Fruit fly (Drosophila melanogaster) whole organism, prepupa: ENCODE measurements around the gene Datp.
A peak's percentile ranks its signal among the peaks of the same experiment; 100 is the strongest.

ENCODE experiments used
- Blimp-1 ChIP-seq: fragments of 200-800 bp; sonication (Bioruptor generic); optimal IDR thresholded peaks from 3 replicates; lab custom pipeline; 2017; ENCODE audit warnings: missing biosample characterization, missing genetic modification characterization, mild to moderate bottlenecking, moderate library complexity, missing genetic modification reagents
- CG10669 ChIP-seq: fragments of 200-800 bp; sonication (Bioruptor generic); optimal IDR thresholded peaks from 3 replicates; lab custom pipeline; 2018; ENCODE audit warnings: missing biosample characterization, mild to moderate bottlenecking, missing genetic modification characterization, moderate library complexity
- CG11294 ChIP-seq: fragments of 200-800 bp; sonication (Bioruptor generic); IDR thresholded peaks from 2 replicates; pipeline ENCODE4 v1.3.6; 2022; ENCODE audit warnings: missing biosample characterization, missing genetic modification characterization
- CG11762 ChIP-seq: fragments of 200-800 bp; sonication (Bioruptor generic); optimal IDR thresholded peaks from 3 replicates; lab custom pipeline; 2016; ENCODE audit warnings: missing biosample characterization, missing genetic modification characterization; ENCODE audit not compliant: insufficient read depth
- CG16779 ChIP-seq: fragments of 200-800 bp; sonication (Bioruptor generic); optimal IDR thresholded peaks from 3 replicates; lab custom pipeline; 2017; ENCODE audit warnings: missing biosample characterization, mild to moderate bottlenecking, missing genetic modification characterization
- CG3032 ChIP-seq: fragments of 200-800 bp; optimal IDR thresholded peaks from 2 replicates; lab custom pipeline; 2019; ENCODE audit warnings: missing biosample characterization, mild to moderate bottlenecking, missing genetic modification characterization, moderate library complexity
- CG31627 ChIP-seq: fragments of 200-800 bp; sonication (Bioruptor generic); optimal IDR thresholded peaks from 3 replicates; lab custom pipeline; 2016; ENCODE audit warnings: missing biosample characterization, missing genetic modification characterization
- CG3919 ChIP-seq: fragments of 200-800 bp; sonication (Bioruptor generic); optimal IDR thresholded peaks from 3 replicates; lab custom pipeline; 2016; ENCODE audit warnings: missing biosample characterization, missing genetic modification characterization
- CG4318 ChIP-seq: fragments of 200-800 bp; sonication (Bioruptor generic); optimal IDR thresholded peaks from 3 replicates; lab custom pipeline; 2017; ENCODE audit warnings: missing biosample characterization, mild to moderate bottlenecking, missing genetic modification characterization
- CG6163 ChIP-seq: fragments of 200-800 bp; sonication (Bioruptor generic); IDR thresholded peaks from 3 replicates; pipeline ENCODE4 v1.3.6; 2022; ENCODE audit warnings: missing biosample characterization, missing genetic modification characterization
- CG6276 ChIP-seq: fragments of 200-800 bp; sonication (Bioruptor generic); optimal IDR thresholded peaks from 2 replicates; lab custom pipeline; 2017; ENCODE audit warnings: missing biosample characterization, mild to moderate bottlenecking, missing genetic modification characterization
- CG6792 ChIP-seq: fragments of 200-800 bp; sonication (Bioruptor generic); optimal IDR thresholded peaks from 3 replicates; lab custom pipeline; 2016; ENCODE audit warnings: missing biosample characterization, missing genetic modification characterization
- CG6808 ChIP-seq: fragments of 200-800 bp; sonication (Bioruptor generic); optimal IDR thresholded peaks from 3 replicates; lab custom pipeline; 2017; ENCODE audit warnings: missing biosample characterization, missing genetic modification characterization, mild to moderate bottlenecking, moderate library complexity, missing genetic modification reagents
- CG8119 ChIP-seq: fragments of 200-800 bp; sonication (Bioruptor generic); IDR thresholded peaks from 3 replicates; pipeline ENCODE4 v1.3.6; 2022; ENCODE audit warnings: missing biosample characterization, missing genetic modification characterization
- CG8319 ChIP-seq: fragments of 200-800 bp; sonication (Bioruptor generic); optimal IDR thresholded peaks from 3 replicates; lab custom pipeline; 2016; ENCODE audit warnings: missing biosample characterization, missing genetic modification characterization
- CG8632 ChIP-seq: fragments of 200-800 bp; sonication (Bioruptor generic); optimal IDR thresholded peaks from 3 replicates; lab custom pipeline; 2016; ENCODE audit warnings: missing biosample characterization, missing genetic modification characterization
- CG9139 ChIP-seq: fragments of 200-800 bp; sonication (Bioruptor generic); optimal IDR thresholded peaks from 3 replicates; lab custom pipeline; 2017; ENCODE audit warnings: missing biosample characterization, mild to moderate bottlenecking, missing genetic modification characterization
- Eip78C ChIP-seq: fragments of 200-800 bp; sonication (Bioruptor generic); peaks from one replicate; lab custom pipeline; 2016; ENCODE audit warnings: missing biosample characterization, missing genetic modification characterization
- Eip93F ChIP-seq: fragments of 200-800 bp; sonication (Bioruptor generic); optimal IDR thresholded peaks from 2 replicates; lab custom pipeline; 2016; ENCODE audit warnings: missing biosample characterization, mild to moderate bottlenecking, missing genetic modification characterization
- Ets96B ChIP-seq: fragments of 200-800 bp; optimal IDR thresholded peaks from 2 replicates; lab custom pipeline; 2019; ENCODE audit warnings: missing biosample characterization, mild to moderate bottlenecking, missing genetic modification characterization, moderate library complexity
- Gug ChIP-seq: fragments of 200-800 bp; sonication (Bioruptor generic); IDR thresholded peaks from 2 replicates; pipeline ENCODE4 v1.3.6; 2022; ENCODE audit warnings: missing biosample characterization, missing genetic modification characterization
- Hr4 ChIP-seq: fragments of 200-800 bp; sonication (Bioruptor generic); optimal IDR thresholded peaks from 3 replicates; lab custom pipeline; 2016; ENCODE audit warnings: missing biosample characterization, missing genetic modification characterization
- Met ChIP-seq: fragments of 200-800 bp; sonication (Bioruptor generic); optimal IDR thresholded peaks from 3 replicates; lab custom pipeline; 2016; ENCODE audit warnings: missing biosample characterization, missing genetic modification characterization
- Smox ChIP-seq: fragments of 200-800 bp; sonication (Bioruptor generic); optimal IDR thresholded peaks from 3 replicates; lab custom pipeline; 2016; ENCODE audit warnings: missing biosample characterization, missing genetic modification characterization
- Sox14 ChIP-seq: fragments of 200-800 bp; sonication (Bioruptor generic); optimal IDR thresholded peaks from 3 replicates; lab custom pipeline; 2016; ENCODE audit warnings: missing biosample characterization, missing genetic modification characterization
- Sox15 ChIP-seq: fragments of 200-800 bp; sonication (Bioruptor generic); optimal IDR thresholded peaks from 3 replicates; lab custom pipeline; 2016; ENCODE audit warnings: missing biosample characterization, missing genetic modification characterization
- achi ChIP-seq: fragments of 200-800 bp; sonication (Bioruptor generic); optimal IDR thresholded peaks from 3 replicates; lab custom pipeline; 2016; ENCODE audit warnings: missing biosample characterization, missing genetic modification characterization
- acj6 ChIP-seq: fragments of 200-800 bp; sonication (Bioruptor generic); optimal IDR thresholded peaks from 3 replicates; lab custom pipeline; 2016; ENCODE audit warnings: missing biosample characterization, missing genetic modification characterization
- cyc ChIP-seq: fragments of 200-800 bp; sonication (Bioruptor generic); optimal IDR thresholded peaks from 3 replicates; lab custom pipeline; 2016; ENCODE audit warnings: missing biosample characterization, missing genetic modification characterization
- dac ChIP-seq: fragments of 200-800 bp; sonication (Bioruptor generic); optimal IDR thresholded peaks from 2 replicates; lab custom pipeline; 2017; ENCODE audit warnings: missing biosample characterization, mild to moderate bottlenecking, missing genetic modification characterization
- dsx ChIP-seq: fragments of 200-800 bp; optimal IDR thresholded peaks from 3 replicates; lab custom pipeline; 2019; ENCODE audit warnings: missing biosample characterization, mild to moderate bottlenecking, missing genetic modification characterization, moderate library complexity; ENCODE audit not compliant: poor library complexity, severe bottlenecking
- esn ChIP-seq: fragments of 200-800 bp; sonication (Bioruptor generic); optimal IDR thresholded peaks from 2 replicates; lab custom pipeline; 2016; ENCODE audit warnings: missing biosample characterization, mild to moderate bottlenecking, missing genetic modification characterization, moderate library complexity
- fd59A ChIP-seq: fragments of 200-800 bp; sonication (Bioruptor generic); optimal IDR thresholded peaks from 2 replicates; lab custom pipeline; 2017; ENCODE audit warnings: missing biosample characterization, mild to moderate bottlenecking, missing genetic modification characterization, missing genetic modification reagents
- fkh ChIP-seq: fragments of 200-800 bp; sonication (Bioruptor generic); optimal IDR thresholded peaks from 3 replicates; lab custom pipeline; 2017; ENCODE audit warnings: missing biosample characterization, mild to moderate bottlenecking, missing genetic modification characterization, moderate library complexity
- lz ChIP-seq: fragments of 200-800 bp; sonication (Bioruptor generic); optimal IDR thresholded peaks from 3 replicates; lab custom pipeline; 2016; ENCODE audit warnings: missing biosample characterization, missing genetic modification characterization
- net ChIP-seq: fragments of 200-800 bp; sonication (Bioruptor generic); optimal IDR thresholded peaks from 3 replicates; lab custom pipeline; 2016; ENCODE audit warnings: missing biosample characterization, missing genetic modification characterization
- salr ChIP-seq, 2 experiments: fragments of 200-800 bp; sonication (Bioruptor generic); optimal IDR thresholded peaks; 3 replicates each; lab custom pipeline; 2016 to 2018; ENCODE audit warnings: missing biosample characterization in 2 of 2, missing genetic modification characterization in 2 of 2, mild to moderate bottlenecking in 1 of 2
- spab ChIP-seq: fragments of 200-800 bp; sonication (Bioruptor generic); optimal IDR thresholded peaks from 2 replicates; lab custom pipeline; 2017; ENCODE audit warnings: missing biosample characterization, mild to moderate bottlenecking, missing genetic modification characterization, missing genetic modification reagents
- ss ChIP-seq, 2 experiments: fragments of 200-800 bp; sonication (Bioruptor generic); optimal IDR thresholded peaks; 2 replicates in 1 of 2; 3 replicates in 1 of 2; lab custom pipeline; 2017 to 2018; ENCODE audit warnings: mild to moderate bottlenecking in 2 of 2, missing biosample characterization in 2 of 2, missing genetic modification characterization in 2 of 2, moderate library complexity in 1 of 2
- svp ChIP-seq: fragments of 200-800 bp; sonication (Bioruptor generic); peaks from one replicate; lab custom pipeline; 2016; ENCODE audit warnings: missing biosample characterization, missing genetic modification characterization
- topi ChIP-seq: fragments of 200-800 bp; sonication (Bioruptor generic); optimal IDR thresholded peaks from 3 replicates; lab custom pipeline; 2016; ENCODE audit warnings: missing biosample characterization, missing genetic modification characterization

Gene Datp

DNA sequence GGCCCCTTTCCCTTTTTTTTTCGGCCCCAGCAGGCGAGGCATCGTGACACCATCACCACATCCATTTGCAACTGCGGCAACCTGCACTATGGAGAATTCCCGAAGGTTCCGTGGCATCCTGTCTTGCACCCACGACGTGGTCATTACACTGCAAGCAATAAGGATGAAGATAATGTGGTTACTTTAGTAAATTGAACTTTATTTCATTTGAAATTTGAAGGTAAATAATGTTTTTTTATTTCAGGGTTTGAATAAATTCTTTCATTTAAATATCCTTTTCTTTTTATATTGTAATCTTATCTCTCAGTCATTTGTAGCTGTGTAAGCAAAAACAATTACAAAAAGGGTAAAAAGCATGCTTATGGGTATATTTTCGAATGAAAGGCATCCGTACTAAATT, 43.2 kb upstream of the Datp start (continued):
- TF ChIP-seq net (GFP tag; lab: Kevin White, UChicago), result peak; percentile 37
- TF ChIP-seq Smox (GFP tag; lab: Kevin White, UChicago), result peak; percentile 41
- peak; percentile 17 for TF ChIP-seq esn
- no peak for TF ChIP-seq CG9139
- TF ChIP-seq acj6 (GFP tag; lab: Kevin White, UChicago), result peak; percentile 43
- no peak for TF ChIP-seq CG8119 (GFP tag; lab: Robert Waterston, UW)
- TF ChIP-seq Ets96B (tag; lab: Kevin White, UChicago), result peak; percentile 67
- peak; percentile 54 to 56 for TF ChIP-seq ss (GFP tag; optimal IDR thresholded peaks at IDR 0.05; lab: Kevin White, UChicago)
- TF ChIP-seq CG10669, result peak; percentile 38
- TF ChIP-seq fd59A (GFP tag; lab: Kevin White, UChicago), result no peak
- no peak for TF ChIP-seq CG11294
- peak; percentile 5 for TF ChIP-seq CG6792 (GFP tag; lab: Kevin White, UChicago)
- TF ChIP-seq salr (GFP tag; optimal IDR thresholded peaks at IDR 0.05; lab: Kevin White, UChicago), result no peak
- TF ChIP-seq fkh, result no peak
- peak; percentile 59 for TF ChIP-seq dsx (GFP tag; lab: Kevin White, UChicago)

DNA sequence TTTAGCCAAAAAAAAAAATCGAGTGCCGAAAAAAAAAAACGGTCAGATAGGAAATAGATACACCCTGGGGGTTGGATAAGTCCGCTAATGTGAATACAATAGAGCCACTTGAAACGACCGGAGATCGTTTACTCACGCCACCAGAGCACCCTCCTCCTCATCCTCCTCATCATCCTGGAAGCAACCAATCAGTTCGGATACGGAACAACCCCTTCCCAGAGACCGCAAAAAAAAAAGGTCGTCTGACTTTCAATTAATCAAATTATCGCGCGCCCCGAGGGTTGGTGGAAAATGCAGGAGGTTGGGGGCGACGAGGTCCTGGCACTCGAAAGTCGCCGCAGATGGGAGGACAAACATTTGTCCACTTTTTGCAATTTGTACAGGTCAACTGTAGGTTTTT, 34.0 kb upstream of the Datp start:
- TF ChIP-seq esn (no peak), Ets96B (tag; lab: Kevin White, UChicago) (no peak), CG10669 (no peak), CG6163 (GFP tag; lab: Robert Waterston, UW) (no peak), CG6792 (GFP tag; lab: Kevin White, UChicago) (no peak), Eip78C (no peak), CG8319 (GFP tag; lab: Kevin White, UChicago) (no peak), CG16779 (tag; lab: Kevin White, UChicago) (no peak), Smox (GFP tag; lab: Kevin White, UChicago) (no peak), CG11762 (GFP tag; lab: Kevin White, UChicago) (no peak), Blimp-1 (GFP tag; lab: Kevin White, UChicago) (no peak), CG3032 (tag; lab: Kevin White, UChicago) (no peak), Hr4 (GFP tag; lab: Kevin White, UChicago) (no peak), svp (no peak), Sox14 (no peak), Sox15 (no peak), fkh (no peak), achi (no peak), CG31627 (GFP tag; lab: Kevin White, UChicago) (no peak), CG3919 (no peak)

DNA sequence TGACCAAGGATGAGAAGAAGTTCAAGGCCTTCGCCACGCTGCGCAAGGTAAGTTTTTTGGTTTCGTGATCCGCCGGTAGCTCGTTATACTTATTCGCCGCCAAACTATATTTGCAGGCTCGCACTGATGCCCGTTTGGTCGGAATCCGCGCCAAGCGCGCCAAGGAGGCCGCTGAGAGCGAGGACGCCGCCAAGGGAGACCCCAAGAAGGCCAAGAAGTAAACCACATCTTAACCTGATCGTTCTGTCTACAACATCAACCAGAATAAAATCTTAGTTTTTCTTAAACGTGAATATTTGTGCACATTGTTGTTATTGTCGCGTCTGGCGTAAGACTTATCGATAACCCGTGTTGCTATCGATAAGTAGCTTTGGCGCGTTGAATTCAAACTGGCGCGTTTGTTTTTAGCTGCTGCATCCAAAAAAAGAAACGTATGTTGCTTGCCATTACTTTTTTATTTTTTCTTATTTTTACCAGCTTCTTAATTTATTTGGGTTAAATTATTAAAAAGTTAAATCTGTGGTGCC, 29.7 kb upstream of the Datp start:
- TF ChIP-seq Eip78C (peak; percentile 10), Eip93F (no peak), dsx (GFP tag; lab: Kevin White, UChicago) (peak; percentile 37)

DNA sequence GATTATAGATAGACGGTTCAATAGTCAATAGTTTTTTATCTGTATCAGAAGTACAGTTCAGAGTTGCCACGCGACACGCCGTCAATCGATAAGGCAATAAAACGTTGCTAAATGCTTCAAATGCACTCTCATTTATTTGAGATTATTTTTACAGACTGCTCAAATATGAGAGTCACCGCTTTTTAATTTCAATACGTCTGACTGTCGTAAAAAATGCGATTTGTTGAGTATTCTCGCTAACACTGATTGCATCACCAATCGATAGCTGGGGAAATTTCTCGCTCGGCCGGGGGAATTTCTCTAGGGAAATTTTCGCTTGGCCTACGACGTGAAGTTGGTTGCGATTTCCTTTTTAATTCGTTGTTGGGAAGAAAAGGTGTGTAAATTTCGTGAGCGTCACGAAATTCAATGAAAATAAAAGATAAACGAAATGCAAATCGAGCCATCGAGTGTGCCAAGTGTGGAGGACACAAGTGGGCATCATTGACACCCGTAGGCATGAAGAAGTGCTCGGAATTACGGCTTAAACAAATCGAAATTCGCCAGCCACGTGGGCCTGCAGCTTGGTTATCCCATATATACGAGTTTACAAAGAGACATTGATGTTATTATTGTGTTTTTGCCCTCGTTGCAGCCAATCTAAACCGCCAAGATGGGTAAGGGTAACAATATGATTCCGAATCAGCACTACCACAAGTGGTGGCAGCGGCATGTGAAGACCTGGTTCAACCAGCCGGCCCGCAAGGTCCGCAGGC, 28.6 kb upstream of the Datp start, which contains the start of the genes Dref and RpL13:
Dref (minus strand) TSS at position 247 of the 755 bp plus-strand sequence.
RpL13 (plus strand) TSS at position 331 of the 755 bp plus-strand sequence.
- TF ChIP-seq Smox (GFP tag; lab: Kevin White, UChicago), result no peak
- peak in 1 of 2 experiments; percentile 78 for TF ChIP-seq salr (GFP tag; optimal IDR thresholded peaks at IDR 0.05; lab: Kevin White, UChicago)
- peak; percentile 46 for TF ChIP-seq dac (GFP tag; lab: Kevin White, UChicago)
- peak; percentile 28 for TF ChIP-seq Sox15
- TF ChIP-seq fkh, result peak; percentile 79
- no peak for TF ChIP-seq CG6276 (GFP tag; lab: Kevin White, UChicago)
- TF ChIP-seq cyc (GFP tag; lab: Kevin White, UChicago), result peak; percentile 75
- peak; percentile 85 for TF ChIP-seq CG3919
- TF ChIP-seq topi (GFP tag; lab: Kevin White, UChicago), result peak; percentile 85
- peak; percentile 78 for TF ChIP-seq CG10669
- peak; percentile 84 for TF ChIP-seq CG8632 (GFP tag; lab: Kevin White, UChicago)
- TF ChIP-seq lz, result peak; percentile 83
- peak; percentile 65 for TF ChIP-seq CG8319 (GFP tag; lab: Kevin White, UChicago)
- TF ChIP-seq Met (GFP tag; lab: Kevin White, UChicago), result peak; percentile 88
- peak; percentile 90 for TF ChIP-seq Eip78C
- peak; percentile 68 for TF ChIP-seq CG3032 (tag; lab: Kevin White, UChicago)
- TF ChIP-seq CG4318, result no peak
- TF ChIP-seq CG11294, result no peak
- TF ChIP-seq Hr4 (GFP tag; lab: Kevin White, UChicago), result peak; percentile 73
- no peak for TF ChIP-seq spab (GFP tag; lab: Kevin White, UChicago)
- TF ChIP-seq CG6808, result peak; percentile 78
- peak; percentile 69 to 93 for TF ChIP-seq ss (GFP tag; optimal IDR thresholded peaks at IDR 0.05; lab: Kevin White, UChicago)
- peak; percentile 86 for TF ChIP-seq CG9139
- peak; percentile 60 for TF ChIP-seq fd59A (GFP tag; lab: Kevin White, UChicago)
- TF ChIP-seq Gug (GFP tag; lab: Robert Waterston, UW), result peak; percentile 44
- peak; percentile 66 for TF ChIP-seq CG6792 (GFP tag; lab: Kevin White, UChicago)
